Fruit fly (Drosophila melanogaster) whole organism, embryonic: ENCODE results near the gene Delta.

Experiments used
- CG14965 ChIP-seq: fragments of 200-800 bp; sonication (Bioruptor generic); optimal IDR thresholded peaks from 2 replicates; lab custom pipeline; 2016; ENCODE audit warnings: missing biosample characterization, missing genetic modification characterization, borderline replicate concordance
- CG17186 ChIP-seq: fragments of 200-800 bp; sonication (Bioruptor generic); optimal IDR thresholded peaks from 3 replicates; lab custom pipeline; 2017; ENCODE audit warnings: missing biosample characterization, missing genetic modification reagents, missing genetic modification characterization
- Ets97D ChIP-seq: fragments of 200-800 bp; sonication (Bioruptor generic); optimal IDR thresholded peaks from 3 replicates; lab custom pipeline; 2016; ENCODE audit warnings: missing biosample characterization, missing genetic modification characterization
- H15 ChIP-seq: fragments of 200-800 bp; sonication (Bioruptor generic); IDR thresholded peaks from 3 replicates; pipeline ENCODE4 v1.3.6; 2022; ENCODE audit warnings: missing biosample characterization, missing genetic modification characterization
- disco-r ChIP-seq: fragments of 200-800 bp; sonication (Bioruptor generic); optimal IDR thresholded peaks from 2 replicates; lab custom pipeline; 2016; ENCODE audit warnings: missing biosample characterization, missing genetic modification characterization
- dm ChIP-seq: fragments of 200-800 bp; sonication (Bioruptor generic); optimal IDR thresholded peaks from 3 replicates; lab custom pipeline; 2016; ENCODE audit warnings: missing biosample characterization, missing genetic modification characterization
- ewg ChIP-seq: fragments of 200-800 bp; sonication (Bioruptor generic); optimal IDR thresholded peaks from 3 replicates; lab custom pipeline; 2017; ENCODE audit warnings: mild to moderate bottlenecking, missing biosample characterization, missing genetic modification reagents, missing genetic modification characterization
- jing ChIP-seq: fragments of 200-800 bp; sonication (Bioruptor generic); optimal IDR thresholded peaks from 2 replicates; lab custom pipeline; 2018; ENCODE audit warnings: missing biosample characterization, mild to moderate bottlenecking, missing genetic modification characterization
- ttk ChIP-seq: fragments of 200-800 bp; sonication (Bioruptor generic); IDR thresholded peaks from 2 replicates; pipeline ENCODE4 v2.1.2; 2022; ENCODE audit warnings: missing biosample characterization, missing genetic modification characterization
- usp ChIP-seq: fragments of >200 bp; optimal IDR thresholded peaks from 2 replicates; lab custom pipeline; 2017; ENCODE audit warnings: missing biosample characterization, missing genetic modification characterization

- TF ChIP-seq ewg (no peak), Ets97D (GFP tag; lab: Kevin White, UChicago) (no peak), CG14965 (GFP tag; lab: Kevin White, UChicago) (no peak), usp (GFP tag; lab: Kevin White, UChicago) (no peak), ttk (GFP tag; lab: Robert Waterston, UW) (no peak), CG17186 (GFP tag; lab: Kevin White, UChicago) (no peak), H15 (GFP tag; lab: Robert Waterston, UW) (no peak), jing (GFP tag; lab: Kevin White, UChicago) (no peak), disco-r (GFP tag; lab: Kevin White, UChicago) (no peak), dm (GFP tag; lab: Kevin White, UChicago) (no peak)
Measured at dm6 chr3R:19264789-19265188, 61.2 kb downstream of the Delta start.
